Worm (Caenorhabditis elegans) whole organism, late embryonic: ENCODE measurements around the gene clc-8.

ENCODE experiments used
- K09A11.1 ChIP-seq: sonication (generic microtip); optimal IDR thresholded peaks from 2 replicates; lab custom pipeline; 2017; ENCODE audit warnings: antibody characterized with exemption, mild to moderate bottlenecking, missing genetic modification characterization, missing compliant biosample characterization; ENCODE audit not compliant: insufficient read depth
- ama-1 ChIP-seq: fragments of 150-350 bp; optimal IDR thresholded peaks from 2 replicates; lab custom pipeline; 2014
- elt-4 ChIP-seq: sonication (generic microtip); optimal IDR thresholded peaks from 2 replicates; lab custom pipeline; 2016; ENCODE audit warnings: missing genetic modification characterization, missing compliant biosample characterization
- fkh-6 ChIP-seq: sonication (generic microtip); optimal IDR thresholded peaks from 2 replicates; lab custom pipeline; 2016; ENCODE audit warnings: missing genetic modification characterization, missing compliant biosample characterization
- gmeb-2 ChIP-seq: sonication (generic microtip); optimal IDR thresholded peaks from 2 replicates; lab custom pipeline; 2016; ENCODE audit warnings: missing genetic modification characterization, inconsistent platforms, missing compliant biosample characterization
- hlh-30 ChIP-seq: sonication (generic microtip); optimal IDR thresholded peaks from 2 replicates; lab custom pipeline; 2017; ENCODE audit warnings: antibody characterized with exemption, missing genetic modification characterization, missing compliant biosample characterization; ENCODE audit not compliant: insufficient read depth
- nfya-1 ChIP-seq: sonication (generic microtip); optimal IDR thresholded peaks from 2 replicates; lab custom pipeline; 2017; ENCODE audit warnings: missing genetic modification characterization, mild to moderate bottlenecking, missing compliant biosample characterization, antibody characterized with exemption, moderate library complexity
- nhr-11 ChIP-seq: fragments of 150-350 bp; optimal IDR thresholded peaks from 2 replicates; lab custom pipeline; 2014; ENCODE audit warnings: missing biosample characterization, missing genetic modification characterization
- pat-9 ChIP-seq: fragments of 200-800 bp; sonication (Bioruptor generic); optimal IDR thresholded peaks from 2 replicates; lab custom pipeline; 2018; ENCODE audit warnings: mild to moderate bottlenecking, missing genetic modification characterization, moderate library complexity, missing compliant biosample characterization
- sox-4 ChIP-seq: sonication (generic microtip); optimal IDR thresholded peaks from 2 replicates; lab custom pipeline; 2017; ENCODE audit warnings: mild to moderate bottlenecking, missing genetic modification characterization, inconsistent platforms, missing compliant biosample characterization
- tbx-2 ChIP-seq: sonication (generic microtip); optimal IDR thresholded peaks from 2 replicates; lab custom pipeline; 2016; ENCODE audit warnings: missing genetic modification characterization, missing compliant biosample characterization
- unc-42 ChIP-seq: sonication (generic microtip); optimal IDR thresholded peaks from 2 replicates; lab custom pipeline; 2016; ENCODE audit warnings: missing genotype, missing genetic modification characterization, missing compliant biosample characterization
- unc-55 ChIP-seq: sonication (generic microtip); optimal IDR thresholded peaks from 2 replicates; lab custom pipeline; 2017; ENCODE audit warnings: missing biosample characterization, missing genetic modification reagents, missing genetic modification characterization
- unc-86 ChIP-seq: sonication (generic microtip); optimal IDR thresholded peaks from 2 replicates; lab custom pipeline; 2016; ENCODE audit warnings: missing genetic modification characterization, missing compliant biosample characterization

ce11 chrIV:14391746-14392145 lies 2.2 kb upstream of the clc-8 start:
- no peak for TF ChIP-seq pat-9 (tag; lab: Kevin White, UChicago)
- no peak for TF ChIP-seq unc-55 (GFP tag; lab: Kevin White, UChicago)
- TF ChIP-seq unc-42, result no peak
- TF ChIP-seq elt-4 (tag; lab: Kevin White, UChicago), result no peak
- no peak for TF ChIP-seq nfya-1 (tag; lab: Kevin White, UChicago)
- no peak for TF ChIP-seq tbx-2
- TF ChIP-seq fkh-6 (tag; lab: Kevin White, UChicago), result no peak
- no peak for TF ChIP-seq sox-4 (tag; lab: Kevin White, UChicago)
- no peak for TF ChIP-seq nhr-11
- TF ChIP-seq gmeb-2 (tag; lab: Kevin White, UChicago), result no peak
- no peak for TF ChIP-seq unc-86 (tag; lab: Kevin White, UChicago)
- no peak for TF ChIP-seq K09A11.1 (tag; lab: Kevin White, UChicago)
- TF ChIP-seq hlh-30, result no peak
- no peak for TF ChIP-seq ama-1 (lab: Kevin White, UChicago)
